Worm (Caenorhabditis elegans) whole organism, L1 larva: ENCODE results near the gene adm-2.

Experiments used
- C34B4.2 ChIP-seq: sonication (generic microtip); optimal IDR thresholded peaks from 2 replicates; lab custom pipeline; 2017; ENCODE audit warnings: mild to moderate bottlenecking, missing genetic modification characterization, missing compliant biosample characterization
- F16B12.6 ChIP-seq: fragments of 150-350 bp; optimal IDR thresholded peaks from 2 replicates; lab custom pipeline; 2014; ENCODE audit warnings: missing biosample characterization, missing genetic modification characterization
- aha-1 ChIP-seq: fragments of 150-350 bp; optimal IDR thresholded peaks from 2 replicates; lab custom pipeline; 2014; ENCODE audit warnings: missing biosample characterization, missing genetic modification characterization
- alr-1 ChIP-seq: fragments of 200-800 bp; sonication (Bioruptor generic); optimal IDR thresholded peaks from 2 replicates; lab custom pipeline; 2018; ENCODE audit warnings: borderline replicate concordance, mild to moderate bottlenecking, missing genetic modification characterization, missing compliant biosample characterization
- aly-2 ChIP-seq: fragments of 150-350 bp; optimal IDR thresholded peaks from 2 replicates; lab custom pipeline; 2014; ENCODE audit warnings: missing biosample characterization, missing genetic modification characterization
- ces-1 ChIP-seq: fragments of 150-350 bp; optimal IDR thresholded peaks from 2 replicates; lab custom pipeline; 2014; ENCODE audit warnings: missing biosample characterization, missing genetic modification reagents, missing genetic modification characterization
- dpl-1 ChIP-seq, 3 experiments: fragments of 150-350 bp in 2 of 3; sonication (generic microtip) in 1 of 3; optimal IDR thresholded peaks; 2 replicates each; lab custom pipeline; 2014 to 2017; ENCODE audit warnings: missing biosample characterization in 3 of 3, missing genetic modification characterization in 3 of 3, missing genetic modification reagents in 3 of 3
- dsc-1 ChIP-seq: sonication (generic microtip); optimal IDR thresholded peaks from 2 replicates; lab custom pipeline; 2016; ENCODE audit warnings: mild to moderate bottlenecking, missing genetic modification characterization, missing compliant biosample characterization
- efl-1 ChIP-seq, 4 experiments: fragments of 150-350 bp; optimal IDR thresholded peaks in 3 of 4; peaks in 1 of 4; 1 replicate in 1 of 4; 2 replicates in 3 of 4; lab custom pipeline; 2014; ENCODE audit warnings: missing biosample characterization in 2 of 4, missing genetic modification characterization in 2 of 4, missing genetic modification reagents in 2 of 4
- egl-13 ChIP-seq: sonication (generic microtip); optimal IDR thresholded peaks from 2 replicates; lab custom pipeline; 2016; ENCODE audit warnings: missing genotype, missing genetic modification reagents, missing genetic modification characterization, missing compliant biosample characterization
- egl-27 ChIP-seq, 2 experiments: fragments of 150-350 bp in 1 of 2; sonication (generic microtip); optimal IDR thresholded peaks; 3 replicates each; lab custom pipeline; 2017 to 2018; ENCODE audit warnings: missing biosample characterization in 2 of 2, missing genetic modification characterization in 2 of 2, missing genetic modification reagents in 2 of 2
- elt-2 ChIP-seq: sonication (generic microtip); optimal IDR thresholded peaks from 2 replicates; lab custom pipeline; 2016; ENCODE audit warnings: missing genetic modification characterization, mild to moderate bottlenecking, inconsistent platforms, missing compliant biosample characterization, missing genetic modification reagents
- fkh-10 ChIP-seq: sonication (generic microtip); optimal IDR thresholded peaks from 2 replicates; lab custom pipeline; 2017; ENCODE audit warnings: missing biosample characterization, missing genetic modification reagents, missing genetic modification characterization
- fkh-4 ChIP-seq: sonication (generic microtip); optimal IDR thresholded peaks from 2 replicates; lab custom pipeline; 2016; ENCODE audit warnings: missing compliant biosample characterization, missing genetic modification characterization, borderline replicate concordance
- fkh-8 ChIP-seq: sonication (generic microtip); optimal IDR thresholded peaks from 2 replicates; lab custom pipeline; 2016; ENCODE audit warnings: mild to moderate bottlenecking, missing genetic modification characterization, missing compliant biosample characterization
- fos-1 ChIP-seq: fragments of 150-350 bp; optimal IDR thresholded peaks from 2 replicates; lab custom pipeline; 2014; ENCODE audit warnings: missing biosample characterization, missing genetic modification characterization
- hpl-2 ChIP-seq: fragments of 150-350 bp; optimal IDR thresholded peaks from 2 replicates; lab custom pipeline; 2014; ENCODE audit warnings: missing biosample characterization, missing genetic modification reagents, missing genetic modification characterization
- jun-1 ChIP-seq: fragments of 150-350 bp; optimal IDR thresholded peaks from 2 replicates; lab custom pipeline; 2014; ENCODE audit warnings: missing biosample characterization, missing genetic modification reagents, missing genetic modification characterization
- lin-14 ChIP-seq: fragments of 200-800 bp; sonication (Bioruptor generic); optimal IDR thresholded peaks from 2 replicates; lab custom pipeline; 2018; ENCODE audit warnings: mild to moderate bottlenecking, missing genetic modification characterization, moderate library complexity, missing compliant biosample characterization
- lin-35 ChIP-seq, 2 experiments: fragments of 150-350 bp; optimal IDR thresholded peaks; 2 replicates each; lab custom pipeline; 2014; ENCODE audit warnings: missing biosample characterization in 2 of 2, missing genetic modification characterization in 2 of 2, missing genetic modification reagents in 2 of 2
- lir-3 ChIP-seq: sonication (generic microtip); optimal IDR thresholded peaks from 2 replicates; lab custom pipeline; 2016; ENCODE audit warnings: mild to moderate bottlenecking, missing genetic modification characterization, moderate library complexity, missing compliant biosample characterization; ENCODE audit not compliant: poor library complexity
- lsy-2 ChIP-seq, 2 experiments: fragments of 150-350 bp; optimal IDR thresholded peaks; 2 replicates each; lab custom pipeline; 2014; ENCODE audit warnings: missing biosample characterization in 2 of 2, missing genetic modification characterization in 2 of 2
- mdl-1 ChIP-seq, 2 experiments: fragments of 150-350 bp; optimal IDR thresholded peaks; 2 replicates each; lab custom pipeline; 2014 to 2017; ENCODE audit warnings: missing biosample characterization in 2 of 2, missing genetic modification characterization in 2 of 2, inconsistent platforms in 1 of 2
- mef-2 ChIP-seq: fragments of 150-350 bp; optimal IDR thresholded peaks from 2 replicates; lab custom pipeline; 2014; ENCODE audit warnings: missing biosample characterization, missing genetic modification characterization
- mep-1 ChIP-seq: fragments of 150-350 bp; optimal IDR thresholded peaks from 2 replicates; lab custom pipeline; 2014; ENCODE audit warnings: missing biosample characterization, missing genetic modification characterization
- nhr-12 ChIP-seq: sonication (generic microtip); optimal IDR thresholded peaks from 2 replicates; lab custom pipeline; 2017; ENCODE audit warnings: missing biosample characterization, missing genetic modification characterization
- nhr-19 ChIP-seq: fragments of 200-800 bp; sonication (Bioruptor generic); conservative IDR thresholded peaks from 2 replicates; pipeline ENCODE4 v1.3.6; 2022; ENCODE audit warnings: missing genetic modification characterization, missing compliant biosample characterization
- nhr-237 ChIP-seq: fragments of 150-350 bp; optimal IDR thresholded peaks from 2 replicates; lab custom pipeline; 2014; ENCODE audit warnings: missing biosample characterization, missing genetic modification characterization
- nhr-71 ChIP-seq: sonication (generic microtip); optimal IDR thresholded peaks from 2 replicates; lab custom pipeline; 2016; ENCODE audit warnings: mild to moderate bottlenecking, missing genetic modification characterization, moderate library complexity, missing compliant biosample characterization
- nhr-84 ChIP-seq: sonication (generic microtip); optimal IDR thresholded peaks from 2 replicates; lab custom pipeline; 2017; ENCODE audit warnings: missing biosample characterization, missing genetic modification characterization
- nhr-85 ChIP-seq: sonication (generic microtip); peaks from one replicate; lab custom pipeline; 2016; ENCODE audit warnings: missing genetic modification characterization, inconsistent platforms, missing compliant biosample characterization
- pag-3 ChIP-seq: sonication (generic microtip); optimal IDR thresholded peaks from 2 replicates; lab custom pipeline; 2017; ENCODE audit warnings: missing genetic modification characterization, mild to moderate bottlenecking, missing compliant biosample characterization, antibody characterized with exemption, borderline replicate concordance; ENCODE audit not compliant: insufficient read depth
- pax-3 ChIP-seq: fragments of 200-800 bp; sonication (Bioruptor generic); optimal IDR thresholded peaks from 2 replicates; lab custom pipeline; 2018; ENCODE audit warnings: mild to moderate bottlenecking, missing genetic modification characterization, moderate library complexity, missing compliant biosample characterization
- pqm-1 ChIP-seq: sonication (generic microtip); optimal IDR thresholded peaks from 3 replicates; lab custom pipeline; 2017; ENCODE audit warnings: missing biosample characterization, missing genetic modification characterization
- rnt-1 ChIP-seq: sonication (generic microtip); optimal IDR thresholded peaks from 2 replicates; lab custom pipeline; 2016; ENCODE audit warnings: mild to moderate bottlenecking, missing genetic modification characterization, moderate library complexity, missing compliant biosample characterization
- snpc-4 ChIP-seq: fragments of 150-350 bp; optimal IDR thresholded peaks from 2 replicates; lab custom pipeline; 2014; ENCODE audit warnings: missing biosample characterization, missing genetic modification characterization
- snu-23 ChIP-seq: sonication (generic microtip); optimal IDR thresholded peaks from 2 replicates; lab custom pipeline; 2016; ENCODE audit warnings: missing genetic modification characterization, missing compliant biosample characterization
- sup-37 ChIP-seq: fragments of 200-800 bp; sonication (Bioruptor generic); optimal IDR thresholded peaks from 2 replicates; lab custom pipeline; 2018; ENCODE audit warnings: mild to moderate bottlenecking, missing genetic modification characterization, missing compliant biosample characterization
- swsn-7 ChIP-seq: sonication (generic microtip); optimal IDR thresholded peaks from 2 replicates; lab custom pipeline; 2016; ENCODE audit warnings: missing genetic modification characterization, missing compliant biosample characterization
- tlp-1 ChIP-seq: fragments of 150-350 bp; optimal IDR thresholded peaks from 2 replicates; lab custom pipeline; 2014; ENCODE audit warnings: missing biosample characterization, missing genetic modification characterization
- unc-30 ChIP-seq: sonication (generic microtip); optimal IDR thresholded peaks from 2 replicates; lab custom pipeline; 2017; ENCODE audit warnings: missing biosample characterization, missing genetic modification characterization
- unc-62 ChIP-seq: fragments of 150-350 bp; optimal IDR thresholded peaks from 2 replicates; lab custom pipeline; 2014; ENCODE audit warnings: missing biosample characterization, missing genetic modification reagents, missing genetic modification characterization
- unc-86 ChIP-seq: sonication (generic microtip); optimal IDR thresholded peaks from 2 replicates; lab custom pipeline; 2016; ENCODE audit warnings: missing genetic modification characterization, missing compliant biosample characterization
- xbp-1 ChIP-seq: sonication (generic microtip); optimal IDR thresholded peaks from 2 replicates; lab custom pipeline; 2016; ENCODE audit warnings: missing genetic modification characterization, missing compliant biosample characterization
- zag-1 ChIP-seq: fragments of 150-350 bp; optimal IDR thresholded peaks from 2 replicates; lab custom pipeline; 2014; ENCODE audit warnings: missing biosample characterization, missing genetic modification characterization
- zip-4 ChIP-seq: fragments of 200-800 bp; sonication (Bioruptor generic); optimal IDR thresholded peaks from 2 replicates; lab custom pipeline; 2018; ENCODE audit warnings: mild to moderate bottlenecking, missing genetic modification characterization, moderate library complexity, missing compliant biosample characterization
- ztf-11 ChIP-seq, 2 experiments: sonication (generic microtip); optimal IDR thresholded peaks; 2 replicates each; lab custom pipeline; 2016 to 2017; ENCODE audit warnings: missing genetic modification characterization in 2 of 2, missing biosample characterization in 1 of 2, missing compliant biosample characterization in 1 of 2

adm-2 gene

DNA sequence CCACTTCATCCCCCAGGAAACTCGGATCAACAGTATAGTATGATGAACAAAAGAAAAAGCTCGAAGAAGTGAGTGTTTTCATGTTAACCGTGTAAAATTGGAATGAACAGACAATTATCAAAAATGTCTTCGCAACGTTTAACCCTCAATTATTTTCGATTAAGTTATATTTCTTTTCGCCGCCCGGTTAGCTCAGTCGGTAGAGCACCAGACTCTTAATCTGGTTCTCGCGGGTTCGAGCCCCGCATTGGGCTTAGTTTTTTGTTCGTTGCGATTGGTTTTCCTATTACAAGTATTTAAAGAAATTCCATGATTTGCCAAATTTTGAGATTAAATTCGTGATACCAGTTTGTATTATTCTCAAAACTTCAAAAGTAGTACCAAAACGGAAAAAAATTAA lies 42.0 kb downstream of the adm-2 start:
- TF ChIP-seq efl-1 (optimal IDR thresholded peaks at IDR 0.05; lab: Kevin White, UChicago) (no peak), efl-1 (GFP tag; optimal IDR thresholded peaks at IDR 0.05 in 1 of 2; lab: Kevin White, UChicago) (peak in 1 of 2 experiments; percentile 23), lir-3 (tag; lab: Kevin White, UChicago) (no peak)
- TF ChIP-seq, all 84 proteins: peak for 1

ce11 chrX:13730209-13730975 lies 42.6 kb downstream of the adm-2 start:
- TF ChIP-seq lin-35 (GFP tag; optimal IDR thresholded peaks at IDR 0.05; lab: Kevin White, UChicago) (peak in 1 of 2 experiments; percentile 15), pqm-1 (no peak), nhr-71 (tag; lab: Kevin White, UChicago) (peak; percentile 40), dpl-1 (GFP tag; optimal IDR thresholded peaks at IDR 0.05; lab: Kevin White, UChicago) (peak in 1 of 3 experiments; percentile 2), nhr-12 (tag; lab: Kevin White, UChicago) (no peak), fos-1 (tag; lab: Kevin White, UChicago) (no peak), rnt-1 (tag; lab: Kevin White, UChicago) (peak; percentile 70), lin-14 (peak; percentile 53), C34B4.2 (tag; lab: Kevin White, UChicago) (no peak), unc-86 (tag; lab: Kevin White, UChicago) (peak; percentile 13), egl-13 (tag; lab: Kevin White, UChicago) (no peak), nhr-84 (tag; lab: Kevin White, UChicago) (no peak), egl-27 (tag; optimal IDR thresholded peaks at IDR 0.05; lab: Kevin White, UChicago) (no peak), mep-1 (peak; percentile 16), xbp-1 (tag; lab: Kevin White, UChicago) (peak; percentile 16), alr-1 (tag; lab: Kevin White, UChicago) (no peak), pax-3 (tag; lab: Kevin White, UChicago) (no peak), snpc-4 (tag; lab: Kevin White, UChicago) (no peak), zag-1 (no peak), swsn-7 (tag; lab: Kevin White, UChicago) (peak; percentile 23), lsy-2 (tag; optimal IDR thresholded peaks at IDR 0.05; lab: Kevin White, UChicago) (peak in 1 of 2 experiments; percentile 21), aha-1 (tag; lab: Kevin White, UChicago) (no peak), hpl-2 (GFP tag; lab: Kevin White, UChicago) (no peak), snu-23 (GFP tag; lab: Kevin White, UChicago) (peak; percentile 46), zip-4 (GFP tag; lab: Kevin White, UChicago) (no peak), pag-3 (tag; lab: Kevin White, UChicago) (no peak), ztf-11 (tag; optimal IDR thresholded peaks at IDR 0.05; lab: Kevin White, UChicago) (no peak), elt-2 (peak; percentile 42), nhr-19 (peak; percentile 58), mdl-1 (tag; optimal IDR thresholded peaks at IDR 0.05; lab: Kevin White, UChicago) (peak in 1 of 2 experiments; percentile 27), nhr-85 (peak; percentile 88), lir-3 (tag; lab: Kevin White, UChicago) (no peak), fkh-4 (tag; lab: Kevin White, UChicago) (no peak), efl-1 (optimal IDR thresholded peaks at IDR 0.05; lab: Kevin White, UChicago) (no peak), efl-1 (GFP tag; optimal IDR thresholded peaks at IDR 0.05 in 1 of 2; lab: Kevin White, UChicago) (peak in 1 of 2 experiments; percentile 28), tlp-1 (tag; lab: Kevin White, UChicago) (no peak), jun-1 (no peak), unc-62 (no peak), unc-30 (no peak), fkh-10 (no peak), aly-2 (tag; lab: Kevin White, UChicago) (no peak), mef-2 (tag; lab: Kevin White, UChicago) (no peak), F16B12.6 (tag; lab: Kevin White, UChicago) (no peak), fkh-8 (tag; lab: Kevin White, UChicago) (peak; percentile 47), ces-1 (GFP tag; lab: Kevin White, UChicago) (no peak), dsc-1 (tag; lab: Kevin White, UChicago) (peak; percentile 73), sup-37 (GFP tag; lab: Kevin White, UChicago) (no peak), nhr-237 (tag; lab: Kevin White, UChicago) (no peak)
